Fruit fly (Drosophila melanogaster) whole organism, embryonic: Measurements from ENCODE around the gene CG18171.
A peak's percentile ranks its signal among the peaks of the same experiment; 100 is the strongest.

Experiments used
- Abd-B ChIP-seq: fragments of 200-800 bp; sonication (Bioruptor generic); optimal IDR thresholded peaks from 2 replicates; lab custom pipeline; 2018; ENCODE audit warnings: missing biosample characterization, mild to moderate bottlenecking, missing genetic modification characterization, moderate library complexity
- Awh ChIP-seq: fragments of 200-800 bp; sonication (Bioruptor generic); IDR thresholded peaks from 2 replicates; pipeline ENCODE4, ENCODE4 v1.3.6; 2022; ENCODE audit warnings: missing biosample characterization, missing genetic modification characterization
- Bgb ChIP-seq: fragments of 200-800 bp; sonication (Bioruptor generic); IDR thresholded peaks from 2 replicates; pipeline ENCODE4 v1.3.6; 2022; ENCODE audit warnings: missing biosample characterization, missing genetic modification characterization; ENCODE audit not compliant: partially characterized antibody
- CG10267 ChIP-seq: fragments of 200-800 bp; sonication (Bioruptor generic); optimal IDR thresholded peaks from 2 replicates; lab custom pipeline; 2018; ENCODE audit warnings: missing biosample characterization, mild to moderate bottlenecking, missing genetic modification characterization, moderate library complexity
- CG10321 ChIP-seq: fragments of 200-800 bp; sonication (Bioruptor generic); IDR thresholded peaks from 2 replicates; pipeline ENCODE4 v1.3.6; 2022; ENCODE audit warnings: missing biosample characterization, missing genetic modification characterization
- CG12299 ChIP-seq: fragments of 200-800 bp; sonication (Bioruptor generic); optimal IDR thresholded peaks from 2 replicates; lab custom pipeline; 2018; ENCODE audit warnings: missing biosample characterization, mild to moderate bottlenecking, missing genetic modification characterization
- CG12659 ChIP-seq: fragments of 200-800 bp; sonication (Bioruptor generic); optimal IDR thresholded peaks from 3 replicates; lab custom pipeline; 2017; ENCODE audit warnings: mild to moderate bottlenecking, missing biosample characterization, missing genetic modification reagents, missing genetic modification characterization
- CG13624 ChIP-seq: fragments of 200-800 bp; sonication (Bioruptor generic); optimal IDR thresholded peaks from 2 replicates; lab custom pipeline; 2016; ENCODE audit warnings: missing biosample characterization, missing genetic modification characterization
- CG14050 ChIP-seq: fragments of 200-800 bp; sonication (Bioruptor generic); IDR thresholded peaks from 3 replicates; pipeline ENCODE4 v1.3.6; 2022; ENCODE audit warnings: missing biosample characterization, missing genetic modification characterization
- CG14710 ChIP-seq: fragments of 200-800 bp; sonication (Bioruptor generic); optimal IDR thresholded peaks from 3 replicates; lab custom pipeline; 2019; ENCODE audit warnings: missing biosample characterization, mild to moderate bottlenecking, missing genetic modification characterization, moderate library complexity
- CG15514 ChIP-seq: fragments of 200-800 bp; sonication (Bioruptor generic); optimal IDR thresholded peaks from 3 replicates; lab custom pipeline; 2017; ENCODE audit warnings: missing biosample characterization, missing genetic modification characterization, mild to moderate bottlenecking, moderate library complexity, missing genetic modification reagents
- CG15601 ChIP-seq: fragments of 200-800 bp; sonication (Bioruptor generic); optimal IDR thresholded peaks from 3 replicates; lab custom pipeline; 2019; ENCODE audit warnings: missing biosample characterization, mild to moderate bottlenecking, missing genetic modification characterization, moderate library complexity
- CG16815 ChIP-seq: fragments of 200-800 bp; sonication (Bioruptor generic); optimal IDR thresholded peaks from 3 replicates; lab custom pipeline; 2017; ENCODE audit warnings: missing biosample characterization, mild to moderate bottlenecking, missing genetic modification characterization
- CG43689 ChIP-seq: fragments of 200-800 bp; sonication (Bioruptor generic); IDR thresholded peaks from 2 replicates; pipeline ENCODE4 v1.3.6; 2022; ENCODE audit warnings: missing biosample characterization, missing genetic modification characterization
- CG6254 ChIP-seq: fragments of 200-800 bp; sonication (Bioruptor generic); optimal IDR thresholded peaks from 3 replicates; lab custom pipeline; 2017; ENCODE audit warnings: mild to moderate bottlenecking, missing biosample characterization, missing genetic modification reagents, missing genetic modification characterization
- CG6791 ChIP-seq: fragments of 200-800 bp; sonication (Bioruptor generic); IDR thresholded peaks from 3 replicates; pipeline ENCODE4 v1.3.6; 2022; ENCODE audit warnings: missing biosample characterization, missing genetic modification characterization; ENCODE audit not compliant: partially characterized antibody
- CG7786 ChIP-seq: fragments of 200-800 bp; sonication (Bioruptor generic); optimal IDR thresholded peaks from 2 replicates; lab custom pipeline; 2016; ENCODE audit warnings: missing biosample characterization, missing genetic modification characterization
- Deaf1 ChIP-seq: fragments of 200-800 bp; optimal IDR thresholded peaks from 3 replicates; lab custom pipeline; 2019; ENCODE audit warnings: missing biosample characterization, mild to moderate bottlenecking, missing genetic modification characterization, moderate library complexity
- E2f2 ChIP-seq: fragments of 200-800 bp; sonication (Bioruptor generic); IDR thresholded peaks from 2 replicates; pipeline ENCODE4 v1.3.6; 2022; ENCODE audit warnings: missing biosample characterization, missing genetic modification characterization
- Elba2 ChIP-seq: fragments of 200-800 bp; sonication (Bioruptor generic); optimal IDR thresholded peaks from 3 replicates; lab custom pipeline; 2016; ENCODE audit warnings: missing biosample characterization, missing genetic modification characterization
- GATAe ChIP-seq: fragments of 200-800 bp; sonication (Bioruptor generic); conservative IDR thresholded peaks from 2 replicates; pipeline ENCODE4 v1.3.6; 2022; ENCODE audit warnings: missing biosample characterization, missing genetic modification characterization
- Gsc ChIP-seq: fragments of 200-800 bp; sonication (Bioruptor generic); IDR thresholded peaks from 2 replicates; pipeline ENCODE4 v1.3.6; 2022; ENCODE audit warnings: missing biosample characterization, missing genetic modification characterization
- H2.0 ChIP-seq: fragments of 200-800 bp; sonication (Bioruptor generic); IDR thresholded peaks from 2 replicates; pipeline ENCODE4 v1.3.6; 2022; ENCODE audit warnings: missing biosample characterization, missing genetic modification characterization
- HHEX ChIP-seq: fragments of 200-800 bp; sonication (Bioruptor generic); optimal IDR thresholded peaks from 3 replicates; lab custom pipeline; 2017; ENCODE audit warnings: missing biosample characterization, mild to moderate bottlenecking, missing genetic modification characterization, missing genetic modification reagents
- HLH4C ChIP-seq: fragments of 200-800 bp; sonication (Bioruptor generic); IDR thresholded peaks from 3 replicates; pipeline ENCODE4 v1.3.6; 2022; ENCODE audit warnings: missing biosample characterization, missing genetic modification characterization; ENCODE audit not compliant: partially characterized antibody
- Hsf ChIP-seq: fragments of 200-800 bp; sonication (Bioruptor generic); optimal IDR thresholded peaks from 3 replicates; lab custom pipeline; 2016; ENCODE audit warnings: missing biosample characterization, missing genetic modification characterization
- MBD-R2 ChIP-seq: fragments of 200-800 bp; sonication (Bioruptor generic); IDR thresholded peaks from 2 replicates; pipeline ENCODE4 v1.3.6; 2022; ENCODE audit warnings: missing biosample characterization, missing genetic modification characterization
- MESR4 ChIP-seq: fragments of 200-800 bp; sonication (Bioruptor generic); optimal IDR thresholded peaks from 2 replicates; lab custom pipeline; 2018; ENCODE audit warnings: missing biosample characterization, mild to moderate bottlenecking, missing genetic modification characterization, moderate library complexity
- NC2β ChIP-seq: fragments of 200-800 bp; sonication (Bioruptor generic); optimal IDR thresholded peaks from 2 replicates; lab custom pipeline; 2016; ENCODE audit warnings: missing biosample characterization, missing genetic modification characterization
- Scr ChIP-seq: fragments of 200-800 bp; sonication (Bioruptor generic); IDR thresholded peaks from 2 replicates; pipeline ENCODE4 v1.3.6; 2022; ENCODE audit warnings: missing biosample characterization, missing genetic modification characterization; ENCODE audit not compliant: partially characterized antibody
- Sin3A ChIP-seq: fragments of >200 bp; optimal IDR thresholded peaks from 2 replicates; lab custom pipeline; 2018
- Sry-β ChIP-seq: fragments of 200-800 bp; sonication (Bioruptor generic); optimal IDR thresholded peaks from 2 replicates; lab custom pipeline; 2018; ENCODE audit warnings: missing biosample characterization, mild to moderate bottlenecking, missing genetic modification characterization, moderate library complexity
- Sry-δ ChIP-seq: fragments of 200-800 bp; sonication (Bioruptor generic); optimal IDR thresholded peaks from 2 replicates; lab custom pipeline; 2016; ENCODE audit warnings: missing biosample characterization, missing genetic modification characterization
- Taf1 ChIP-seq: fragments of 200-800 bp; sonication (Bioruptor generic); IDR thresholded peaks from 2 replicates; pipeline ENCODE4 v1.3.6; 2022; ENCODE audit warnings: missing biosample characterization, missing genetic modification characterization
- Xrp1 ChIP-seq: fragments of 200-800 bp; sonication (Bioruptor generic); IDR thresholded peaks from 2 replicates; pipeline ENCODE4 v1.3.6; 2022; ENCODE audit warnings: missing biosample characterization, missing genetic modification characterization
- cato ChIP-seq: fragments of 200-800 bp; sonication (Bioruptor generic); optimal IDR thresholded peaks from 2 replicates; lab custom pipeline; 2016; ENCODE audit warnings: missing biosample characterization, missing genetic modification characterization, borderline replicate concordance
- chif ChIP-seq, 2 experiments: fragments of 200-800 bp; sonication (Bioruptor generic); optimal IDR thresholded peaks; 3 replicates each; lab custom pipeline; 2016; ENCODE audit warnings: missing biosample characterization in 2 of 2, missing genetic modification characterization in 2 of 2
- chn ChIP-seq: fragments of 200-800 bp; sonication (Bioruptor generic); optimal IDR thresholded peaks from 2 replicates; lab custom pipeline; 2016; ENCODE audit warnings: missing biosample characterization, missing genetic modification characterization
- danr ChIP-seq: fragments of 200-800 bp; sonication (Bioruptor generic); IDR thresholded peaks from 2 replicates; pipeline ENCODE4 v1.3.6; 2022; ENCODE audit warnings: missing biosample characterization, missing genetic modification characterization
- ftz-f1 ChIP-seq: fragments of 200-800 bp; sonication (Bioruptor generic); optimal IDR thresholded peaks from 2 replicates; lab custom pipeline; 2016; ENCODE audit warnings: missing biosample characterization, missing genetic modification characterization
- gfzf ChIP-seq: fragments of 200-800 bp; sonication (Bioruptor generic); optimal IDR thresholded peaks from 2 replicates; lab custom pipeline; 2016; ENCODE audit warnings: missing biosample characterization, mild to moderate bottlenecking, missing genetic modification characterization, moderate library complexity
- grn ChIP-seq: fragments of 200-800 bp; sonication (Bioruptor generic); optimal IDR thresholded peaks from 3 replicates; lab custom pipeline; 2017; ENCODE audit warnings: missing biosample characterization, missing genetic modification characterization
- gsb-n ChIP-seq: fragments of 200-800 bp; sonication (Bioruptor generic); optimal IDR thresholded peaks from 3 replicates; lab custom pipeline; 2018; ENCODE audit warnings: missing biosample characterization, mild to moderate bottlenecking, missing genetic modification characterization
- inv ChIP-seq: fragments of 200-800 bp; sonication (Bioruptor generic); IDR thresholded peaks from 2 replicates; pipeline ENCODE4 v1.3.6; 2022; ENCODE audit warnings: missing biosample characterization, missing genetic modification characterization; ENCODE audit not compliant: partially characterized antibody
- knrl ChIP-seq: fragments of 200-800 bp; sonication (Bioruptor generic); IDR thresholded peaks from 3 replicates; pipeline ENCODE4 v1.3.6; 2022; ENCODE audit warnings: missing biosample characterization, missing genetic modification characterization; ENCODE audit not compliant: partially characterized antibody
- nerfin-1 ChIP-seq: fragments of 200-800 bp; sonication (Bioruptor generic); optimal IDR thresholded peaks from 3 replicates; lab custom pipeline; 2019; ENCODE audit warnings: missing biosample characterization, mild to moderate bottlenecking, missing genetic modification characterization, moderate library complexity
- pnt ChIP-seq: fragments of 200-800 bp; sonication (Bioruptor generic); optimal IDR thresholded peaks from 3 replicates; lab custom pipeline; 2016; ENCODE audit warnings: missing biosample characterization, missing genetic modification characterization
- pum ChIP-seq: fragments of 200-800 bp; sonication (Bioruptor generic); optimal IDR thresholded peaks from 2 replicates; lab custom pipeline; 2016; ENCODE audit warnings: missing biosample characterization, missing genetic modification characterization
- repo ChIP-seq: fragments of 200-800 bp; sonication (Bioruptor generic); optimal IDR thresholded peaks from 2 replicates; lab custom pipeline; 2016; ENCODE audit warnings: missing biosample characterization, missing genetic modification characterization
- rib ChIP-seq: fragments of 200-800 bp; sonication (Bioruptor generic); IDR thresholded peaks from 2 replicates; pipeline ENCODE4 v1.3.6; 2022; ENCODE audit warnings: missing biosample characterization, missing genetic modification characterization
- sr ChIP-seq: fragments of 200-800 bp; sonication (Bioruptor generic); IDR thresholded peaks from 3 replicates; pipeline ENCODE4 v1.3.6; 2022; ENCODE audit warnings: missing biosample characterization, missing genetic modification characterization

CG18171 gene

DNA sequence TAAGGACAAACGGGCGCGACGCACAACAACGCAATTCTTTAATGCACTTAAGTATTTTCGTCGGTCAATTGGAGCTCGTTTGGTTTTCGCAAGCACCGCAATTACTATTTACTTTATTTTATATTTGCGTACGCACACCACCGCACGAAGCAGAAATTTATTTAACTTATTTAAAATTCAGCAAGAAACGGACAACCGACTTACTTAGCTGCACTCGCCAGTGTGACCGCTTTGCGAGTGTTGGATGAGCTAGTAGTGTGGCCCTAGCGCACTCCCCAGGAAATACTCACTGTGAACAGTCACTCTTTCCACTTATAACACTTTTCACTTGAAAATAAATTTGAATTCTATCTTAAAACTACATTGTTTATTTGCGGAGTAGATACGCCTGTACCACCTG is 7.9 kb upstream of the CG18171 start, which contains the start of gene drpr (continued):
- TF ChIP-seq MESR4 (GFP tag; lab: Kevin White, UChicago) (peak; percentile 79), Elba2 (GFP tag; lab: Kevin White, UChicago) (no peak), HHEX (GFP tag; lab: Kevin White, UChicago) (peak; percentile 41), H2.0 (no peak), gsb-n (tag; lab: Kevin White, UChicago) (no peak), CG6254 (GFP tag; lab: Kevin White, UChicago) (no peak), Deaf1 (tag; lab: Kevin White, UChicago) (peak; percentile 25), CG10267 (tag; lab: Kevin White, UChicago) (peak; percentile 58), CG10321 (GFP tag; lab: Robert Waterston, UW) (no peak), CG15601 (tag; lab: Kevin White, UChicago) (peak; percentile 11), CG12299 (tag; lab: Kevin White, UChicago) (peak; percentile 81), Taf1 (GFP tag; lab: Robert Waterston, UW) (no peak), CG14050 (GFP tag; lab: Robert Waterston, UW) (no peak), knrl (GFP tag; lab: Robert Waterston, UW) (peak; percentile 45; the same call in 1 of the 3 replicates), chn (no peak), Hsf (GFP tag; lab: Kevin White, UChicago) (no peak), Awh (GFP tag; lab: Robert Waterston, UW) (no peak), NC2β (GFP tag; lab: Kevin White, UChicago) (no peak), Gsc (no peak), pum (GFP tag; lab: Kevin White, UChicago) (no peak), inv (GFP tag; lab: Robert Waterston, UW) (no peak), Sry-β (GFP tag; lab: Kevin White, UChicago) (peak; percentile 48), Abd-B (GFP tag; lab: Kevin White, UChicago) (no peak), ftz-f1 (GFP tag; lab: Kevin White, UChicago) (peak; percentile 1), HLH4C (GFP tag; lab: Robert Waterston, UW) (0 out of 3 replicates have a peak, but pooled peaks have one; percentile 35), Scr (peak; percentile 21; the same call in 1 of the 2 replicates), CG43689 (GFP tag; lab: Robert Waterston, UW) (no peak), rib (0 out of 2 replicates have a peak, but pooled peaks have one; percentile 33), GATAe (GFP tag; lab: Robert Waterston, UW) (no peak), gfzf (GFP tag; lab: Kevin White, UChicago) (peak; percentile 94), CG15514 (GFP tag; lab: Kevin White, UChicago) (peak; percentile 82), CG7786 (GFP tag; lab: Kevin White, UChicago) (no peak), danr (no peak), Bgb (GFP tag; lab: Robert Waterston, UW) (peak; percentile 36; the same call in 1 of the 2 replicates), Xrp1 (GFP tag; lab: Robert Waterston, UW) (no peak), Sin3A (lab: Kevin White, UChicago) (peak; percentile 54), CG6791 (GFP tag; lab: Robert Waterston, UW) (peak; percentile 6; the same call in 1 of the 3 replicates), CG12659 (GFP tag; lab: Kevin White, UChicago) (peak; percentile 78), CG14710 (tag; lab: Kevin White, UChicago) (peak; percentile 74), CG16815 (GFP tag; lab: Kevin White, UChicago) (no peak), repo (GFP tag; lab: Kevin White, UChicago) (no peak), E2f2 (GFP tag; lab: Robert Waterston, UW) (peak; percentile 77), grn (GFP tag; lab: Kevin White, UChicago) (no peak), CG13624 (no peak), pnt (GFP tag; lab: Kevin White, UChicago) (no peak), Sry-δ (GFP tag; lab: Kevin White, UChicago) (peak; percentile 32), chif (GFP tag; optimal IDR thresholded peaks at IDR 0.05; lab: Kevin White, UChicago) (no peak), cato (GFP tag; lab: Kevin White, UChicago) (no peak), nerfin-1 (tag; lab: Kevin White, UChicago) (peak; percentile 21), sr (GFP tag; lab: Robert Waterston, UW) (no peak), MBD-R2 (GFP tag; lab: Robert Waterston, UW) (peak; percentile 86)
